Fruit fly (Drosophila melanogaster) whole organism, embryonic: ENCODE measurements around the gene CG11458.

Source experiments
- ATbp ChIP-seq: fragments of 200-800 bp; sonication (Bioruptor generic); optimal IDR thresholded peaks from 2 replicates; lab custom pipeline; 2017; ENCODE audit warnings: missing biosample characterization, mild to moderate bottlenecking, missing genetic modification characterization, missing genetic modification reagents
- Aef1 ChIP-seq: fragments of 200-800 bp; sonication (Bioruptor generic); IDR thresholded peaks from 3 replicates; pipeline ENCODE4 v1.3.6; 2022; ENCODE audit warnings: missing biosample characterization, missing genetic modification characterization
- Asciz ChIP-seq: fragments of 200-800 bp; sonication (Bioruptor generic); optimal IDR thresholded peaks from 2 replicates; lab custom pipeline; 2017; ENCODE audit warnings: missing biosample characterization, mild to moderate bottlenecking, missing genetic modification characterization, missing genetic modification reagents
- B-H1 ChIP-seq: fragments of 200-800 bp; sonication (Bioruptor generic); IDR thresholded peaks from 3 replicates; pipeline ENCODE4 v1.3.6; 2022; ENCODE audit warnings: missing biosample characterization, missing genetic modification characterization
- CG11504 ChIP-seq: fragments of 200-800 bp; sonication (Bioruptor generic); optimal IDR thresholded peaks from 3 replicates; lab custom pipeline; 2019; ENCODE audit warnings: missing biosample characterization, mild to moderate bottlenecking, missing genetic modification characterization, moderate library complexity
- CG14860 ChIP-seq: fragments of 200-800 bp; sonication (Bioruptor generic); IDR thresholded peaks from 3 replicates; pipeline ENCODE4 v1.3.6; 2022; ENCODE audit warnings: missing biosample characterization, missing genetic modification characterization; ENCODE audit not compliant: partially characterized antibody
- CG15514 ChIP-seq: fragments of 200-800 bp; sonication (Bioruptor generic); optimal IDR thresholded peaks from 3 replicates; lab custom pipeline; 2017; ENCODE audit warnings: missing biosample characterization, missing genetic modification characterization, mild to moderate bottlenecking, moderate library complexity, missing genetic modification reagents
- CG1602 ChIP-seq: fragments of 200-800 bp; sonication (Bioruptor generic); optimal IDR thresholded peaks from 3 replicates; lab custom pipeline; 2016; ENCODE audit warnings: missing biosample characterization, missing genetic modification characterization
- CG1647 ChIP-seq: fragments of 200-800 bp; sonication (Bioruptor generic); optimal IDR thresholded peaks from 3 replicates; lab custom pipeline; 2016; ENCODE audit warnings: missing biosample characterization, missing genetic modification characterization
- CG16779 ChIP-seq: fragments of 200-800 bp; sonication (Bioruptor generic); IDR thresholded peaks from 2 replicates; pipeline ENCODE4 v1.3.6; 2022; ENCODE audit warnings: missing biosample characterization, missing genetic modification characterization
- CG17328 ChIP-seq: fragments of 200-800 bp; sonication (Bioruptor generic); IDR thresholded peaks from 2 replicates; pipeline ENCODE4 v1.3.6; 2022; ENCODE audit warnings: missing biosample characterization, missing genetic modification characterization
- CG17829 ChIP-seq: fragments of 200-800 bp; optimal IDR thresholded peaks from 2 replicates; lab custom pipeline; 2019; ENCODE audit warnings: missing biosample characterization, mild to moderate bottlenecking, missing genetic modification characterization, moderate library complexity
- CG2120 ChIP-seq: fragments of 200-800 bp; sonication (Bioruptor generic); optimal IDR thresholded peaks from 3 replicates; lab custom pipeline; 2016; ENCODE audit warnings: missing biosample characterization, missing genetic modification characterization
- CG2199 ChIP-seq: fragments of 200-800 bp; sonication (Bioruptor generic); IDR thresholded peaks from 3 replicates; pipeline ENCODE4 v1.3.6; 2022; ENCODE audit warnings: missing biosample characterization, missing genetic modification characterization
- CG31388 ChIP-seq: fragments of 200-800 bp; sonication (Bioruptor generic); optimal IDR thresholded peaks from 2 replicates; lab custom pipeline; 2016; ENCODE audit warnings: missing biosample characterization, missing genetic modification characterization
- CG32767 ChIP-seq: fragments of 200-800 bp; sonication (Bioruptor generic); IDR thresholded peaks from 2 replicates; pipeline ENCODE4 v1.3.6; 2022; ENCODE audit warnings: missing biosample characterization, missing genetic modification characterization
- CG3281 ChIP-seq: fragments of 200-800 bp; sonication (Bioruptor generic); optimal IDR thresholded peaks from 3 replicates; lab custom pipeline; 2017; ENCODE audit warnings: missing biosample characterization, mild to moderate bottlenecking, missing genetic modification characterization
- CG3838 ChIP-seq: fragments of 200-800 bp; sonication (Bioruptor generic); optimal IDR thresholded peaks from 3 replicates; lab custom pipeline; 2016; ENCODE audit warnings: missing biosample characterization, missing genetic modification characterization
- CG6175 ChIP-seq: fragments of 200-800 bp; sonication (Bioruptor generic); IDR thresholded peaks from 3 replicates; pipeline ENCODE4 v1.3.6; 2022; ENCODE audit warnings: missing biosample characterization, missing genetic modification characterization
- CG6689 ChIP-seq: fragments of 200-800 bp; sonication (Bioruptor generic); IDR thresholded peaks from 2 replicates; pipeline ENCODE4 v1.3.6; 2022; ENCODE audit warnings: missing biosample characterization, missing genetic modification characterization
- CG7271 ChIP-seq: fragments of 200-800 bp; sonication (Bioruptor generic); optimal IDR thresholded peaks from 2 replicates; lab custom pipeline; 2018; ENCODE audit warnings: missing biosample characterization, mild to moderate bottlenecking, missing genetic modification characterization, moderate library complexity
- CG7987 ChIP-seq: fragments of 200-800 bp; sonication (Bioruptor generic); optimal IDR thresholded peaks from 2 replicates; lab custom pipeline; 2018; ENCODE audit warnings: missing biosample characterization, mild to moderate bottlenecking, missing genetic modification characterization, moderate library complexity
- CG8765 ChIP-seq: fragments of 200-800 bp; sonication (Bioruptor generic); IDR thresholded peaks from 2 replicates; pipeline ENCODE4 v1.3.6; 2022; ENCODE audit warnings: missing biosample characterization, missing genetic modification characterization
- CG8944 ChIP-seq: fragments of 200-800 bp; sonication (Bioruptor generic); optimal IDR thresholded peaks from 3 replicates; lab custom pipeline; 2016; ENCODE audit warnings: missing biosample characterization, missing genetic modification characterization
- CG9817 ChIP-seq: fragments of 200-800 bp; sonication (Bioruptor generic); optimal IDR thresholded peaks from 2 replicates; lab custom pipeline; 2018; ENCODE audit warnings: missing biosample characterization, mild to moderate bottlenecking, missing genetic modification characterization, moderate library complexity
- CoRest ChIP-seq: fragments of 200-800 bp; sonication (Bioruptor generic); optimal IDR thresholded peaks from 3 replicates; lab custom pipeline; 2018; ENCODE audit warnings: missing biosample characterization, mild to moderate bottlenecking, missing genetic modification characterization, moderate library complexity
- Dbx ChIP-seq: fragments of 200-800 bp; sonication (Bioruptor generic); IDR thresholded peaks from 3 replicates; pipeline ENCODE4 v1.3.6; 2022; ENCODE audit warnings: missing biosample characterization, missing genetic modification characterization
- E2f2 ChIP-seq: fragments of 200-800 bp; sonication (Bioruptor generic); IDR thresholded peaks from 2 replicates; pipeline ENCODE4 v1.3.6; 2022; ENCODE audit warnings: missing biosample characterization, missing genetic modification characterization
- Fer1 ChIP-seq: fragments of 200-800 bp; sonication (Bioruptor generic); optimal IDR thresholded peaks from 2 replicates; lab custom pipeline; 2017; ENCODE audit warnings: missing biosample characterization, mild to moderate bottlenecking, missing genetic modification characterization
- Hr39 ChIP-seq: fragments of >200 bp; optimal IDR thresholded peaks from 2 replicates; lab custom pipeline; 2017
- Hr51 ChIP-seq, 2 experiments: fragments of 200-800 bp; sonication (Bioruptor generic); optimal IDR thresholded peaks; 2 replicates in 1 of 2; 3 replicates in 1 of 2; lab custom pipeline; 2016 to 2018; ENCODE audit warnings: missing biosample characterization in 2 of 2, missing genetic modification characterization in 2 of 2, mild to moderate bottlenecking in 1 of 2, moderate library complexity in 1 of 2
- Max ChIP-seq: fragments of 200-800 bp; sonication (Bioruptor generic); optimal IDR thresholded peaks from 2 replicates; lab custom pipeline; 2016; ENCODE audit warnings: missing biosample characterization, mild to moderate bottlenecking, missing genetic modification characterization
- Mrtf ChIP-seq: fragments of 200-800 bp; sonication (Bioruptor generic); IDR thresholded peaks from 3 replicates; pipeline ENCODE4 v1.3.6; 2022; ENCODE audit warnings: missing biosample characterization, missing genetic modification characterization
- Ptx1 ChIP-seq: fragments of 200-800 bp; sonication (Bioruptor generic); IDR thresholded peaks from 2 replicates; pipeline ENCODE4 v1.3.6; 2022; ENCODE audit warnings: missing biosample characterization, missing genetic modification characterization
- Rx ChIP-seq: fragments of 200-800 bp; sonication (Bioruptor generic); IDR thresholded peaks from 2 replicates; pipeline ENCODE4 v1.3.6; 2022; ENCODE audit warnings: missing biosample characterization, missing genetic modification characterization
- YL-1 ChIP-seq: fragments of 200-800 bp; sonication (Bioruptor generic); optimal IDR thresholded peaks from 3 replicates; lab custom pipeline; 2017; ENCODE audit warnings: missing biosample characterization, mild to moderate bottlenecking, missing genetic modification characterization
- bigmax ChIP-seq: fragments of 200-800 bp; sonication (Bioruptor generic); optimal IDR thresholded peaks from 2 replicates; lab custom pipeline; 2018; ENCODE audit warnings: missing biosample characterization, mild to moderate bottlenecking, missing genetic modification characterization
- br ChIP-seq: fragments of >200 bp; optimal IDR thresholded peaks from 2 replicates; lab custom pipeline; 2017
- chinmo ChIP-seq: fragments of 200-800 bp; sonication (Bioruptor generic); IDR thresholded peaks from 4 replicates; pipeline ENCODE4 v1.3.6; 2022; ENCODE audit warnings: missing biosample characterization, missing genetic modification characterization; ENCODE audit not compliant: partially characterized antibody
- chm ChIP-seq: fragments of 200-800 bp; sonication (Bioruptor generic); IDR thresholded peaks from 2 replicates; pipeline ENCODE4 v1.3.6; 2022; ENCODE audit warnings: missing biosample characterization, missing genetic modification characterization
- crol ChIP-seq: fragments of 200-800 bp; sonication (Bioruptor generic); IDR thresholded peaks from 2 replicates; pipeline ENCODE4 v1.3.6; 2022; ENCODE audit warnings: missing biosample characterization, missing genetic modification characterization
- cwo ChIP-seq: fragments of 200-800 bp; sonication (Bioruptor generic); optimal IDR thresholded peaks from 3 replicates; lab custom pipeline; 2017; ENCODE audit warnings: missing biosample characterization, missing genetic modification characterization, mild to moderate bottlenecking, moderate library complexity, missing genetic modification reagents
- dan ChIP-seq: fragments of 200-800 bp; sonication (Bioruptor generic); IDR thresholded peaks from 2 replicates; pipeline ENCODE4 v1.3.6; 2022; ENCODE audit warnings: missing biosample characterization, missing genetic modification characterization
- dpn ChIP-seq, 2 experiments: fragments of 200-800 bp; sonication (Bioruptor generic); optimal IDR thresholded peaks; 3 replicates each; lab custom pipeline; 2016; ENCODE audit warnings: missing biosample characterization in 2 of 2, missing genetic modification characterization in 2 of 2
- ewg ChIP-seq: fragments of 200-800 bp; sonication (Bioruptor generic); optimal IDR thresholded peaks from 3 replicates; lab custom pipeline; 2017; ENCODE audit warnings: mild to moderate bottlenecking, missing biosample characterization, missing genetic modification reagents, missing genetic modification characterization
- gro ChIP-seq: fragments of 200-800 bp; sonication (Bioruptor generic); optimal IDR thresholded peaks from 2 replicates; lab custom pipeline; 2016; ENCODE audit warnings: missing biosample characterization, missing genetic modification characterization
- h ChIP-seq: fragments of >200 bp; optimal IDR thresholded peaks from 2 replicates; lab custom pipeline; 2017
- ind ChIP-seq: fragments of 200-800 bp; sonication (Bioruptor generic); optimal IDR thresholded peaks from 3 replicates; lab custom pipeline; 2016; ENCODE audit warnings: missing biosample characterization, missing genetic modification characterization
- sens-2 ChIP-seq: fragments of 200-800 bp; sonication (Bioruptor generic); IDR thresholded peaks from 2 replicates; pipeline ENCODE4 v1.3.6; 2022; ENCODE audit warnings: missing biosample characterization, missing genetic modification characterization
- sr ChIP-seq: fragments of 200-800 bp; sonication (Bioruptor generic); IDR thresholded peaks from 3 replicates; pipeline ENCODE4 v1.3.6; 2022; ENCODE audit warnings: missing biosample characterization, missing genetic modification characterization
- ssp ChIP-seq: fragments of 200-800 bp; sonication (Bioruptor generic); IDR thresholded peaks from 2 replicates; pipeline ENCODE4 v1.3.6; 2022; ENCODE audit warnings: missing biosample characterization, missing genetic modification characterization
- trh ChIP-seq: fragments of 200-800 bp; sonication (Bioruptor generic); optimal IDR thresholded peaks from 2 replicates; lab custom pipeline; 2016; ENCODE audit warnings: missing biosample characterization, missing genetic modification characterization
- vnd ChIP-seq: fragments of 200-800 bp; sonication (Bioruptor generic); IDR thresholded peaks from 3 replicates; pipeline ENCODE4 v1.3.6; 2022; ENCODE audit warnings: missing biosample characterization, missing genetic modification characterization; ENCODE audit not compliant: partially characterized antibody
- wor ChIP-seq: fragments of 200-800 bp; sonication (Bioruptor generic); IDR thresholded peaks from 2 replicates; pipeline ENCODE4 v1.3.6; 2022; ENCODE audit warnings: missing biosample characterization, missing genetic modification characterization
- zf30C ChIP-seq: fragments of 200-800 bp; sonication (Bioruptor generic); optimal IDR thresholded peaks from 3 replicates; lab custom pipeline; 2018; ENCODE audit warnings: missing biosample characterization, mild to moderate bottlenecking, missing genetic modification characterization

The CG11458 gene

DNA sequence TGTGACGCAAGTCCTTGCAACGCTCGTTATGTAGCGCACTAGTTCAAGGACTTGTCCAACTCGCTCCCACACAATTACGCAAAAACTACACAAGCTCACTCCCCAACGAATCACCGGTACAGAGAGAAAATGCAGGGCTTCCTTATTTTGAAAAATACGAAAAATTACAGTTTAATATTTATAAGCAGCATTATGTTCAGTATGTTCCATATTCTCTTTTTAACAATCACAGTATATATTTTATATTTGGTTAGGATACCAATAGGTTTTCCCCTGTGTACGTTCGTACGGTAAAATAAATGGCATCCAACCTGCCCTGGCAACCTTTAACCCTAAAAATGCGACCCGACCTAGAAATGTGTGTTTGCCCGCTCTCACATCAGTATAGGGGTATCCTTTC is 21.6 kb upstream of the CG11458 start (continued):
- no peak for TF ChIP-seq ind (GFP tag; lab: Kevin White, UChicago)
- peak; percentile 46 for TF ChIP-seq Ptx1 (GFP tag; lab: Robert Waterston, UW)
- TF ChIP-seq dpn (GFP tag; optimal IDR thresholded peaks at IDR 0.05; lab: Kevin White, UChicago): peak in 1 of 2 experiments; percentile 8
- no peak for TF ChIP-seq B-H1 (GFP tag; lab: Robert Waterston, UW)
- 0 out of 3 replicates have a peak, but pooled peaks have one; percentile 28 for TF ChIP-seq Aef1
- TF ChIP-seq CG8944: no peak
- no peak for TF ChIP-seq ATbp (GFP tag; lab: Kevin White, UChicago)
- no peak for TF ChIP-seq br (lab: Kevin White, UChicago)
- no peak for TF ChIP-seq zf30C
- no peak for TF ChIP-seq CG7271
- TF ChIP-seq CG9817 (tag; lab: Kevin White, UChicago): peak; percentile 36
- TF ChIP-seq CG2120 (GFP tag; lab: Kevin White, UChicago): peak; percentile 46
- no peak for TF ChIP-seq CG2199 (GFP tag; lab: Robert Waterston, UW)
- TF ChIP-seq CG17328: no peak
- TF ChIP-seq Hr51 (GFP tag; optimal IDR thresholded peaks at IDR 0.05; lab: Kevin White, UChicago): peak in 1 of 2 experiments; percentile 5
- no peak for TF ChIP-seq chinmo
- no peak for TF ChIP-seq CG3281 (GFP tag; lab: Kevin White, UChicago)
- no peak for TF ChIP-seq trh (GFP tag; lab: Kevin White, UChicago)
- TF ChIP-seq YL-1 (GFP tag; lab: Kevin White, UChicago): no peak
- no peak for TF ChIP-seq CG16779 (GFP tag; lab: Robert Waterston, UW)
- TF ChIP-seq Fer1: peak; percentile 39
- TF ChIP-seq CG11504: peak; percentile 29
- TF ChIP-seq wor: no peak
- TF ChIP-seq Rx: no peak
- no peak for TF ChIP-seq CG6689 (GFP tag; lab: Robert Waterston, UW)
- no peak for TF ChIP-seq vnd (GFP tag; lab: Robert Waterston, UW)
- no peak for TF ChIP-seq sens-2
- peak; percentile 10 for TF ChIP-seq CG15514 (GFP tag; lab: Kevin White, UChicago)
- no peak for TF ChIP-seq E2f2
- TF ChIP-seq Dbx: 0 out of 3 replicates have a peak, but pooled peaks have one; percentile 38

DNA sequence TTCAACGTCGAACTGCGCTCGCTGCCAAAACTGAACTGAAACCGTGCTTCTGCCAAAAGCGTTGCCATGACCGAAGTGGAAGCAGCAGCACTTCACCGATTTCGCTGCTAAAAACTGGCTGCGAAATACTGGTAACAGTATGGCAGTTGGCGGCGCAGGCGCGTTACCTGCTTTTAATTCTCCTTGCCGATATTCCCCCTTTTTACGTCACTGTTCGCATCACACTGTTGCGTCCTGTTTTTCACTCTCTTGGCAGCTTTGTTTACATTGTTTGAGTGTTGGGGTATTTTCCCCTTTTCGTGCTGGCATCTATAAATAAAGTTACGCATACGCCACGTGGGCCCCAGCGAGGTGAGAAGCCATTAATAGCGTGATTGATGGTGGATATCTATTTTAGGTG is 20.4 kb upstream of the CG11458 start, which contains the start of gene CG32432:
CG32432 (minus strand) TSS at position 17 of the 400 bp plus-strand sequence.
- TF ChIP-seq h: no peak
- no peak for TF ChIP-seq CG8765 (GFP tag; lab: Robert Waterston, UW)
- TF ChIP-seq CG1602 (GFP tag; lab: Kevin White, UChicago): no peak
- no peak for TF ChIP-seq CG7987 (GFP tag; lab: Kevin White, UChicago)
- no peak for TF ChIP-seq dan
- no peak for TF ChIP-seq Hr39 (lab: Kevin White, UChicago)
- no peak for TF ChIP-seq ssp (GFP tag; lab: Robert Waterston, UW)
- no peak for TF ChIP-seq bigmax (GFP tag; lab: Kevin White, UChicago)
- peak; percentile 66 for TF ChIP-seq ewg
- no peak for TF ChIP-seq cwo (GFP tag; lab: Kevin White, UChicago)
- no peak for TF ChIP-seq sr (GFP tag; lab: Robert Waterston, UW)
- no peak for TF ChIP-seq CG32767 (GFP tag; lab: Robert Waterston, UW)
- no peak for TF ChIP-seq CG6175
- TF ChIP-seq CG1647: no peak
- no peak for TF ChIP-seq gro (GFP tag; lab: Kevin White, UChicago)
- no peak for TF ChIP-seq crol (GFP tag; lab: Robert Waterston, UW)
- TF ChIP-seq CG31388 (GFP tag; lab: Kevin White, UChicago): no peak
- no peak for TF ChIP-seq Max (GFP tag; lab: Kevin White, UChicago)
- no peak for TF ChIP-seq CG17829 (tag; lab: Kevin White, UChicago)
- no peak for TF ChIP-seq Asciz (GFP tag; lab: Kevin White, UChicago)
- TF ChIP-seq Mrtf (GFP tag; lab: Robert Waterston, UW): no peak
- TF ChIP-seq CoRest (tag; lab: Kevin White, UChicago): no peak
- TF ChIP-seq CG14860 (GFP tag; lab: Robert Waterston, UW): no peak
- no peak for TF ChIP-seq chm (GFP tag; lab: Robert Waterston, UW)
- TF ChIP-seq CG3838 (GFP tag; lab: Kevin White, UChicago): no peak
